Worm (Caenorhabditis elegans) whole organism, L4 larva: Measurements from ENCODE around the gene vab-8.
A peak's percentile ranks its signal among the peaks of the same experiment; 100 is the strongest.

Source experiments
- D1046.2 ChIP-seq: fragments of 200-800 bp; sonication (Bioruptor generic); IDR thresholded peaks from 2 replicates; pipeline ENCODE4 v1.3.6; 2022; ENCODE audit warnings: missing genetic modification characterization, missing compliant biosample characterization
- T20F7.1 ChIP-seq: fragments of 200-800 bp; sonication (Bioruptor generic); optimal IDR thresholded peaks from 2 replicates; lab custom pipeline; 2018; ENCODE audit warnings: mild to moderate bottlenecking, missing genetic modification characterization, missing compliant biosample characterization
- T26A8.4 ChIP-seq: fragments of 200-800 bp; sonication (Bioruptor generic); IDR thresholded peaks from 2 replicates; pipeline ENCODE4 v1.3.6; 2022; ENCODE audit warnings: missing genetic modification characterization, missing compliant biosample characterization
- Y48G9A.11 ChIP-seq: fragments of 200-800 bp; sonication (Bioruptor generic); IDR thresholded peaks from 2 replicates; pipeline ENCODE4 v1.3.6; 2022; ENCODE audit warnings: missing genetic modification reagents, missing genetic modification characterization, missing compliant biosample characterization
- aha-1 ChIP-seq: fragments of 150-350 bp; peaks from one replicate; lab custom pipeline; 2014; ENCODE audit warnings: missing biosample characterization, missing genetic modification characterization
- aly-2 ChIP-seq: sonication (generic microtip); optimal IDR thresholded peaks from 2 replicates; lab custom pipeline; 2018; ENCODE audit warnings: missing biosample characterization, missing genetic modification characterization
- ces-1 ChIP-seq: fragments of 150-350 bp; sonication (generic microtip); optimal IDR thresholded peaks from 4 replicates; lab custom pipeline; 2014; ENCODE audit warnings: missing biosample characterization, missing genetic modification reagents, missing genetic modification characterization
- cey-2 ChIP-seq: sonication (generic microtip); optimal IDR thresholded peaks from 3 replicates; lab custom pipeline; 2017; ENCODE audit warnings: missing genetic modification characterization, mild to moderate bottlenecking, missing compliant biosample characterization, antibody characterized with exemption, borderline replicate concordance; ENCODE audit not compliant: insufficient read depth
- daf-12 ChIP-seq: fragments of 150-350 bp; optimal IDR thresholded peaks from 2 replicates; lab custom pipeline; 2014; ENCODE audit warnings: missing biosample characterization, missing genetic modification reagents, missing genetic modification characterization
- daf-16 ChIP-seq, 3 experiments: sonication (generic microtip); optimal IDR thresholded peaks; 2 replicates each; lab custom pipeline; 2016 to 2017; ENCODE audit warnings: missing genetic modification characterization in 3 of 3, missing genetic modification reagents in 3 of 3, mild to moderate bottlenecking in 2 of 3, missing compliant biosample characterization in 2 of 3, missing biosample characterization in 1 of 3, moderate library complexity in 1 of 3
- dmd-9 ChIP-seq: fragments of 200-800 bp; sonication (Bioruptor generic); IDR thresholded peaks from 2 replicates; pipeline ENCODE4 v1.3.6; 2022; ENCODE audit warnings: missing genetic modification reagents, missing genetic modification characterization, missing compliant biosample characterization
- dpl-1 ChIP-seq: fragments of 150-350 bp; optimal IDR thresholded peaks from 2 replicates; lab custom pipeline; 2014; ENCODE audit warnings: missing biosample characterization, missing genetic modification reagents, missing genetic modification characterization
- egl-43 ChIP-seq: fragments of 200-800 bp; sonication (Bioruptor generic); IDR thresholded peaks from 2 replicates; pipeline ENCODE4 v1.3.6; 2022; ENCODE audit warnings: missing genetic modification reagents, missing genetic modification characterization, missing compliant biosample characterization
- fkh-10 ChIP-seq: fragments of 150-350 bp; optimal IDR thresholded peaks from 2 replicates; lab custom pipeline; 2014; ENCODE audit warnings: missing biosample characterization, missing genetic modification reagents, missing genetic modification characterization
- gei-8 ChIP-seq: fragments of 200-800 bp; sonication (Bioruptor generic); optimal IDR thresholded peaks from 2 replicates; lab custom pipeline; 2018; ENCODE audit warnings: mild to moderate bottlenecking, missing genetic modification characterization, missing compliant biosample characterization
- lin-29 ChIP-seq: fragments of 200-800 bp; sonication (Bioruptor generic); IDR thresholded peaks from 2 replicates; pipeline ENCODE4 v1.3.6; 2022; ENCODE audit warnings: missing genetic modification reagents, missing genetic modification characterization, missing compliant biosample characterization
- lin-39 ChIP-seq: fragments of 150-350 bp; optimal IDR thresholded peaks from 2 replicates; lab custom pipeline; 2014; ENCODE audit warnings: missing biosample characterization, missing genetic modification reagents, missing genetic modification characterization
- mdt-29 ChIP-seq: fragments of 200-800 bp; sonication (Bioruptor generic); IDR thresholded peaks from 2 replicates; pipeline ENCODE4 v1.3.6; 2022; ENCODE audit warnings: missing genetic modification reagents, missing genetic modification characterization, missing compliant biosample characterization
- mep-1 ChIP-seq: fragments of 150-350 bp; sonication (generic microtip); optimal IDR thresholded peaks from 3 replicates; lab custom pipeline; 2014; ENCODE audit warnings: missing biosample characterization, missing genetic modification characterization
- mes-2 ChIP-seq: sonication (generic microtip); optimal IDR thresholded peaks from 2 replicates; lab custom pipeline; 2016; ENCODE audit warnings: missing genotype, mild to moderate bottlenecking, missing genetic modification characterization, missing compliant biosample characterization; ENCODE audit not compliant: poor library complexity, severe bottlenecking
- mxl-2 ChIP-seq: fragments of 200-800 bp; sonication (Bioruptor generic); conservative IDR thresholded peaks from 2 replicates; pipeline ENCODE4 v1.3.6; 2022; ENCODE audit warnings: missing genetic modification reagents, missing genetic modification characterization, missing compliant biosample characterization
- nhr-111 ChIP-seq: fragments of 200-800 bp; sonication (Bioruptor generic); optimal IDR thresholded peaks from 2 replicates; lab custom pipeline; 2018; ENCODE audit warnings: mild to moderate bottlenecking, missing genetic modification characterization, missing compliant biosample characterization
- nhr-6 ChIP-seq: fragments of 150-350 bp; optimal IDR thresholded peaks from 2 replicates; lab custom pipeline; 2014; ENCODE audit warnings: missing biosample characterization, missing genetic modification characterization
- nhr-76 ChIP-seq: fragments of 150-350 bp; optimal IDR thresholded peaks from 2 replicates; lab custom pipeline; 2014; ENCODE audit warnings: missing biosample characterization, missing genetic modification characterization
- pha-4 ChIP-seq, 2 experiments: fragments of 150-350 bp in 1 of 2; fragments of 200-800 bp in 1 of 2; sonication (Bioruptor generic) in 1 of 2; IDR thresholded peaks in 1 of 2; optimal IDR thresholded peaks in 1 of 2; 2 replicates each; pipeline versions ENCODE4 v1.3.6 to Lab custom; 2014 to 2022; ENCODE audit warnings: missing genetic modification characterization in 2 of 2, missing genetic modification reagents in 2 of 2, missing biosample characterization in 1 of 2, missing compliant biosample characterization in 1 of 2
- php-3 ChIP-seq: fragments of 200-800 bp; sonication (Bioruptor generic); IDR thresholded peaks from 2 replicates; pipeline ENCODE4 v1.3.6; 2022; ENCODE audit warnings: missing genetic modification reagents, missing genetic modification characterization, missing compliant biosample characterization
- skn-1 ChIP-seq: fragments of 150-350 bp; optimal IDR thresholded peaks from 2 replicates; lab custom pipeline; 2014; ENCODE audit warnings: missing biosample characterization, missing genetic modification characterization
- snpc-4 ChIP-seq: fragments of 150-350 bp; optimal IDR thresholded peaks from 2 replicates; lab custom pipeline; 2014; ENCODE audit warnings: missing biosample characterization, missing genetic modification characterization
- tag-97 ChIP-seq: fragments of 200-800 bp; sonication (Bioruptor generic); IDR thresholded peaks from 2 replicates; pipeline ENCODE4 v1.3.6; 2022; ENCODE audit warnings: missing genetic modification characterization, missing compliant biosample characterization
- unc-130 ChIP-seq: sonication (generic microtip); optimal IDR thresholded peaks from 2 replicates; lab custom pipeline; 2016; ENCODE audit warnings: missing genetic modification reagents, missing genetic modification characterization, missing compliant biosample characterization
- unc-62 ChIP-seq, 3 experiments: fragments of 150-350 bp in 1 of 3; sonication (generic microtip); optimal IDR thresholded peaks in 2 of 3; peaks in 1 of 3; 1 replicate in 1 of 3; 2 replicates in 2 of 3; lab custom pipeline; 2014 to 2017; ENCODE audit warnings: missing biosample characterization in 3 of 3, missing genetic modification characterization in 3 of 3, missing genetic modification reagents in 3 of 3, missing genotype in 1 of 3
- zfp-2 ChIP-seq: sonication (generic microtip); optimal IDR thresholded peaks from 2 replicates; lab custom pipeline; 2016; ENCODE audit warnings: mild to moderate bottlenecking, missing genetic modification characterization, missing compliant biosample characterization
- zip-2 ChIP-seq: fragments of 150-350 bp; optimal IDR thresholded peaks from 2 replicates; lab custom pipeline; 2014; ENCODE audit warnings: missing biosample characterization, missing genetic modification characterization

vab-8 gene

ce11 chrV:12245777-12246452 is 32.8 kb downstream of the vab-8 start:
- TF ChIP-seq T20F7.1 (peak; percentile 93), D1046.2 (GFP tag; lab: Robert Waterston, UW) (no peak), Y48G9A.11 (peak; percentile 66), daf-12 (no peak), nhr-6 (tag; lab: Kevin White, UChicago) (peak; percentile 86), pha-4 (GFP tag; IDR thresholded peaks at IDR 0.05; lab: Robert Waterston, UW) (no peak), pha-4 (tag; optimal IDR thresholded peaks at IDR 0.05; lab: Kevin White, UChicago) (no peak), gei-8 (no peak), zip-2 (peak; percentile 72), mes-2 (tag; lab: Kevin White, UChicago) (peak; percentile 38), daf-16 (GFP tag; optimal IDR thresholded peaks at IDR 0.05; lab: Kevin White, UChicago) (no peak), daf-16 (tag; optimal IDR thresholded peaks at IDR 0.05; lab: Kevin White, UChicago) (peak; percentile 92), dpl-1 (GFP tag; lab: Kevin White, UChicago) (peak; percentile 60), cey-2 (tag; lab: Kevin White, UChicago) (no peak), snpc-4 (no peak), lin-29 (no peak)

ce11 chrV:12251041-12251440 is 37.9 kb downstream of the vab-8 start, which contains the start of gene T04H1.5:
T04H1.5 (plus strand) TSS chrV:12251341.
- no peak for TF ChIP-seq mxl-2 (GFP tag; lab: Robert Waterston, UW)
- TF ChIP-seq zfp-2 (tag; lab: Kevin White, UChicago), result no peak
- TF ChIP-seq snpc-4, result no peak
- no peak for TF ChIP-seq dmd-9
- TF ChIP-seq nhr-76 (tag; lab: Kevin White, UChicago), result no peak
- no peak for TF ChIP-seq lin-39 (tag; lab: Kevin White, UChicago)

- no peak for TF ChIP-seq mep-1
These were observed 39.1 kb downstream of the vab-8 start, which contains the start of gene lrx-1 for ce11 chrV:12252272-12252671. lrx-1 (plus strand) TSS chrV:12252572.

- TF ChIP-seq php-3 (GFP tag; lab: Robert Waterston, UW), result no peak
- peak in 1 of 2 experiments; percentile 23 for TF ChIP-seq unc-62 (GFP tag; optimal IDR thresholded peaks at IDR 0.05 in 1 of 2; lab: Kevin White, UChicago)
- TF ChIP-seq unc-62 (tag; optimal IDR thresholded peaks at IDR 0.05; lab: Kevin White, UChicago), result no peak
These were observed 42.2 kb downstream of the vab-8 start, which contains the start of gene T04H1.12 for ce11 chrV:12255343-12255742. T04H1.12 (plus strand) TSS chrV:12255643.

ce11 chrV:12256398-12256797 is 43.3 kb downstream of the vab-8 start, which contains the start of gene ugt-55:
ugt-55 (plus strand) TSS chrV:12256698.
- TF ChIP-seq skn-1 (tag; lab: Kevin White, UChicago) (no peak), tag-97 (GFP tag; lab: Robert Waterston, UW) (no peak), mdt-29 (no peak), unc-130 (GFP tag; lab: Kevin White, UChicago) (no peak), fkh-10 (GFP tag; lab: Kevin White, UChicago) (no peak), T26A8.4 (GFP tag; lab: Robert Waterston, UW) (no peak)

ce11 chrV:12258922-12259321 is 45.8 kb downstream of the vab-8 start, which contains the start of gene ugt-56:
ugt-56 (plus strand) TSS chrV:12258982.
- TF ChIP-seq aly-2 (tag; lab: Kevin White, UChicago) (no peak), aha-1 (tag; lab: Kevin White, UChicago) (peak; percentile 97), nhr-111 (no peak), egl-43 (GFP tag; lab: Robert Waterston, UW) (no peak), ces-1 (GFP tag; lab: Kevin White, UChicago) (no peak)
